Worm (Caenorhabditis elegans) whole organism, late embryonic: ENCODE measurements around the gene C34D4.10.

Source experiments
- C08G9.2 ChIP-seq: sonication (generic microtip); optimal IDR thresholded peaks from 2 replicates; lab custom pipeline; 2016; ENCODE audit warnings: mild to moderate bottlenecking, missing genetic modification characterization, moderate library complexity, missing compliant biosample characterization
- K02D7.2 ChIP-seq: sonication (generic microtip); optimal IDR thresholded peaks from 2 replicates; lab custom pipeline; 2017; ENCODE audit warnings: mild to moderate bottlenecking, missing genetic modification characterization, missing compliant biosample characterization
- T23F11.4 ChIP-seq: fragments of 200-800 bp; sonication (Bioruptor generic); optimal IDR thresholded peaks from 2 replicates; lab custom pipeline; 2018; ENCODE audit warnings: mild to moderate bottlenecking, missing genetic modification characterization, missing compliant biosample characterization
- Y22D7AL.16 ChIP-seq: sonication (generic microtip); optimal IDR thresholded peaks from 2 replicates; lab custom pipeline; 2016; ENCODE audit warnings: missing genetic modification characterization, missing compliant biosample characterization
- ceh-18 ChIP-seq: sonication (generic microtip); optimal IDR thresholded peaks from 2 replicates; lab custom pipeline; 2016; ENCODE audit warnings: missing genetic modification characterization, missing compliant biosample characterization
- ceh-2 ChIP-seq: sonication (generic microtip); optimal IDR thresholded peaks from 2 replicates; lab custom pipeline; 2016; ENCODE audit warnings: missing genotype, missing genetic modification characterization, missing compliant biosample characterization
- ceh-22 ChIP-seq: sonication (generic microtip); optimal IDR thresholded peaks from 2 replicates; lab custom pipeline; 2017; ENCODE audit warnings: missing biosample characterization, missing genetic modification characterization
- ceh-24 ChIP-seq: sonication (generic microtip); optimal IDR thresholded peaks from 2 replicates; lab custom pipeline; 2016; ENCODE audit warnings: mild to moderate bottlenecking, missing genetic modification characterization, missing compliant biosample characterization
- ceh-34 ChIP-seq: sonication (generic microtip); optimal IDR thresholded peaks from 2 replicates; lab custom pipeline; 2016; ENCODE audit warnings: mild to moderate bottlenecking, missing genetic modification characterization, missing compliant biosample characterization
- ceh-48 ChIP-seq: sonication (generic microtip); optimal IDR thresholded peaks from 2 replicates; lab custom pipeline; 2016; ENCODE audit warnings: missing genetic modification characterization, inconsistent platforms, missing compliant biosample characterization
- ceh-9 ChIP-seq: sonication (generic microtip); optimal IDR thresholded peaks from 2 replicates; lab custom pipeline; 2016; ENCODE audit warnings: mild to moderate bottlenecking, missing genetic modification characterization, inconsistent platforms, missing compliant biosample characterization
- che-1 ChIP-seq: sonication (generic microtip); optimal IDR thresholded peaks from 2 replicates; lab custom pipeline; 2016; ENCODE audit warnings: mild to moderate bottlenecking, missing genetic modification characterization, missing compliant biosample characterization
- dmd-4 ChIP-seq: sonication (generic microtip); optimal IDR thresholded peaks from 2 replicates; lab custom pipeline; 2016; ENCODE audit warnings: borderline replicate concordance, missing genetic modification characterization, missing compliant biosample characterization
- elt-2 ChIP-seq: sonication (generic microtip); optimal IDR thresholded peaks from 2 replicates; lab custom pipeline; 2016; ENCODE audit warnings: missing genetic modification reagents, missing genetic modification characterization, missing compliant biosample characterization
- elt-4 ChIP-seq: sonication (generic microtip); optimal IDR thresholded peaks from 2 replicates; lab custom pipeline; 2016; ENCODE audit warnings: missing genetic modification characterization, missing compliant biosample characterization
- ets-4 ChIP-seq: sonication (generic microtip); optimal IDR thresholded peaks from 2 replicates; lab custom pipeline; 2016; ENCODE audit warnings: missing genetic modification characterization, missing compliant biosample characterization
- gmeb-2 ChIP-seq: sonication (generic microtip); optimal IDR thresholded peaks from 2 replicates; lab custom pipeline; 2016; ENCODE audit warnings: missing genetic modification characterization, inconsistent platforms, missing compliant biosample characterization
- hlh-13 ChIP-seq: fragments of 200-800 bp; sonication (Bioruptor generic); optimal IDR thresholded peaks from 2 replicates; lab custom pipeline; 2018; ENCODE audit warnings: mild to moderate bottlenecking, missing genetic modification characterization, missing compliant biosample characterization
- hlh-30 ChIP-seq: sonication (generic microtip); optimal IDR thresholded peaks from 2 replicates; lab custom pipeline; 2017; ENCODE audit warnings: antibody characterized with exemption, missing genetic modification characterization, missing compliant biosample characterization; ENCODE audit not compliant: insufficient read depth
- hlh-6 ChIP-seq: sonication (generic microtip); optimal IDR thresholded peaks from 2 replicates; lab custom pipeline; 2016; ENCODE audit warnings: missing genotype, missing genetic modification characterization, missing compliant biosample characterization
- madf-2 ChIP-seq: sonication (generic microtip); optimal IDR thresholded peaks from 2 replicates; lab custom pipeline; 2017; ENCODE audit warnings: missing genetic modification characterization, missing compliant biosample characterization
- nfya-1 ChIP-seq: sonication (generic microtip); optimal IDR thresholded peaks from 2 replicates; lab custom pipeline; 2017; ENCODE audit warnings: missing genetic modification characterization, mild to moderate bottlenecking, missing compliant biosample characterization, antibody characterized with exemption, moderate library complexity
- nhr-11 ChIP-seq: fragments of 150-350 bp; optimal IDR thresholded peaks from 2 replicates; lab custom pipeline; 2014; ENCODE audit warnings: missing biosample characterization, missing genetic modification characterization
- nhr-232 ChIP-seq: sonication (generic microtip); optimal IDR thresholded peaks from 2 replicates; lab custom pipeline; 2016; ENCODE audit warnings: missing genetic modification characterization, missing compliant biosample characterization
- pat-9 ChIP-seq: fragments of 200-800 bp; sonication (Bioruptor generic); optimal IDR thresholded peaks from 2 replicates; lab custom pipeline; 2018; ENCODE audit warnings: mild to moderate bottlenecking, missing genetic modification characterization, moderate library complexity, missing compliant biosample characterization
- pha-4 ChIP-seq: fragments of 150-350 bp; optimal IDR thresholded peaks from 2 replicates; lab custom pipeline; 2018; ENCODE audit warnings: missing biosample characterization, missing genetic modification reagents, missing genetic modification characterization
- pqm-1 ChIP-seq: sonication (generic microtip); optimal IDR thresholded peaks from 2 replicates; lab custom pipeline; 2016; ENCODE audit warnings: missing genetic modification characterization, missing compliant biosample characterization
- sox-2 ChIP-seq: fragments of 200-800 bp; sonication (Bioruptor generic); IDR thresholded peaks from 2 replicates; pipeline ENCODE4 v1.3.6; 2022; ENCODE audit warnings: missing genetic modification reagents, missing genetic modification characterization, missing compliant biosample characterization
- tbx-2 ChIP-seq: sonication (generic microtip); optimal IDR thresholded peaks from 2 replicates; lab custom pipeline; 2016; ENCODE audit warnings: missing genetic modification characterization, missing compliant biosample characterization
- tbx-7 ChIP-seq: sonication (generic microtip); optimal IDR thresholded peaks from 2 replicates; lab custom pipeline; 2016; ENCODE audit warnings: missing genotype, missing genetic modification characterization, missing compliant biosample characterization
- ttx-3 ChIP-seq: sonication (generic microtip); optimal IDR thresholded peaks from 2 replicates; lab custom pipeline; 2016; ENCODE audit warnings: missing genetic modification reagents, missing genetic modification characterization, missing compliant biosample characterization
- unc-42 ChIP-seq: sonication (generic microtip); optimal IDR thresholded peaks from 2 replicates; lab custom pipeline; 2016; ENCODE audit warnings: missing genotype, missing genetic modification characterization, missing compliant biosample characterization
- ztf-16 ChIP-seq: sonication (generic microtip); optimal IDR thresholded peaks from 2 replicates; lab custom pipeline; 2017; ENCODE audit warnings: missing genetic modification characterization, missing compliant biosample characterization

Gene C34D4.10

DNA sequence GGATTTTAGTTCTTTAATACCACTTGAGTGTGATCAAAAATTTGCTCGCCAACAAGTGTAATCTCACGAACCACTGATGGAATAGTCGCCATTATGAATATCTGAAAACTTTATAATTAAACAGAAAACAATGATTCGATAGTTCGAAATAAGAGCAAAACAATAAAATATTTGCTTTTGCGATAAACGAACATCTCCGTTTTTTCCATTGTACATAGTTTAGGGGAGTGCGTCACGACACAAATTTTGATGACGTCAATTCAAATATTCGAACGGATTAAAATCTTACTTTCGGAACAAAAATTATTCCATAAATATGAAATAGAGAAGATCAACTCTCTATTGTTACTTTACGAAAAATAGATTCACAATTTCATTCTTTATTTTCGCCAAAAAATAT, 12.8 kb upstream of the C34D4.10 start, which contains the start of gene mutd-1:
Gene mutd-1 (minus strand): TSS at position 101 of the 400 bp plus-strand sequence.
- TF ChIP-seq ceh-24 (tag; lab: Kevin White, UChicago), result no peak
- no peak for TF ChIP-seq ets-4 (tag; lab: Kevin White, UChicago)
- no peak for TF ChIP-seq T23F11.4 (GFP tag; lab: Kevin White, UChicago)
- no peak for TF ChIP-seq unc-42 (tag; lab: Kevin White, UChicago)
- no peak for TF ChIP-seq hlh-30 (tag; lab: Kevin White, UChicago)

DNA sequence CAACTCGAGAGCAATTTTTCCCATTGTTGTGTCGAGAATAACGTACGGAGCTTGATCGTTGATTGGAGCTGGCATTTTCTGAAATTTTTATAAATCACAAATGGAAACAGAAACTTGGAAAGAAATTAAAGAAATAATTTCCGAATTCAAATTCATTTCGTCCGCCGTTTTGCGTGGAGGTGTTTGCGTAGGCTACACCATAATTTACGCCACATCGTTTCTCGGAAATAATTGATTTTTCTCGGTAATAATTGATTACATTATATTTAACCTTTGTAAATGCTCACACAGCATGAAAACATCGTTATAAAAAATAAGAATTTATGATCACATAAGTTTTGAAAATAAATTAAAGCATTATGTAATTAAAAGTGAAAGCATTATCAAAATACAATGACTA, 11.9 kb upstream of the C34D4.10 start, which contains the start of gene cyn-12:
Gene cyn-12 (minus strand): TSS at position 78 of the 400 bp plus-strand sequence.
- TF ChIP-seq unc-42 (tag; lab: Kevin White, UChicago) (peak; percentile 71), sox-2 (GFP tag; lab: Robert Waterston, UW) (no peak), ceh-34 (tag; lab: Kevin White, UChicago) (no peak), ceh-48 (tag; lab: Kevin White, UChicago) (peak; percentile 61), hlh-13 (GFP tag; lab: Kevin White, UChicago) (no peak)
- TF ChIP-seq, all 69 proteins: peak for 2

DNA sequence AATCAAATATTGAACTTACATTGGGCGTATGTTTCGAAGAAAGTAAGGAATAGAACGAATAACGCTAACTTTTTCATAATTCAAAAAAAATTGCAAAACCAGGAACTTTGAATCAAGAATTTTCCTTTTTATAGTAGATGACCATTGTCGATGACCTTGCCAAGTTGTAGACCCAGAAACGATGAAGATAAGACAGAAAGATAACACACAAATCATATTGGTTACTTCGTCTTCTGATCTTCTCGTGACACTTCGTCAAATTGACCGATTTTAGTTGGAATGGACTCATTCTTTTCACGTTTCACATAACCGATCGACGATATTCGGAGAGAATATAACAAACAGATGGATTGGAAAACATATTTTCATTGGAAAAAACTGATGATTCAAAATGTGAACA, 10.6 kb upstream of the C34D4.10 start, which contains the start of gene grsp-3:
Gene grsp-3 (minus strand): TSS at position 149 of the 400 bp plus-strand sequence.
- TF ChIP-seq che-1, result no peak
- TF ChIP-seq pqm-1, result no peak
- no peak for TF ChIP-seq C08G9.2 (tag; lab: Kevin White, UChicago)
- no peak for TF ChIP-seq dmd-4 (tag; lab: Kevin White, UChicago)
- TF ChIP-seq tbx-7 (tag; lab: Kevin White, UChicago), result no peak
- no peak for TF ChIP-seq sox-2 (GFP tag; lab: Robert Waterston, UW)
- TF ChIP-seq tbx-2 (tag; lab: Kevin White, UChicago), result no peak
- TF ChIP-seq ceh-24 (tag; lab: Kevin White, UChicago), result no peak
- no peak for TF ChIP-seq nfya-1 (tag; lab: Kevin White, UChicago)
- no peak for TF ChIP-seq elt-4 (tag; lab: Kevin White, UChicago)
- TF ChIP-seq K02D7.2, result no peak
- no peak for TF ChIP-seq ttx-3 (tag; lab: Kevin White, UChicago)
- TF ChIP-seq madf-2, result no peak
- no peak for TF ChIP-seq pha-4 (tag; lab: Kevin White, UChicago)
- no peak for TF ChIP-seq pat-9 (tag; lab: Kevin White, UChicago)
- no peak for TF ChIP-seq hlh-6 (tag; lab: Kevin White, UChicago)
- TF ChIP-seq ceh-9, result no peak
- no peak for TF ChIP-seq ceh-18
- no peak for TF ChIP-seq nhr-232 (tag; lab: Kevin White, UChicago)
- no peak for TF ChIP-seq gmeb-2

DNA sequence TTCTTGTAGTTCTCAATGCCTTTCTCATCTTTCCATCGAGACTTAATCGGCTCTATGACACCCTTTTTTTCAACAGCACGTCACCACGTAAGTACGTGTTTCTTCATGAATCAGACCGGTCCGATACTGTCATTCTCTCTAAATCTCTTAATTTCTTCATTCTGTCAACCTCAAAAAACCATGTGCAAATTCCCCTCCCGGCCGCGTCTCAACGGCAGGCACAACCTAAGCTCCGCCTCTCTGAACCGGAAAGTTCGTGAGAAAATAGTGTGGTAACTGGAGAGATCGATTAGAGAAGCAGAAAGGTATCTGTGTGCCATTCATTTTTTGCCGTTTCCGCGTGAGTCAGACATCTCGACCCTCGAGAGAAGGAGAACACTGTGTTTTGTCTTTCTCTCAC, 6.6 kb downstream of the C34D4.10 start, which contains the start of gene nas-8:
Gene nas-8 (plus strand): TSS at position 301 of the 400 bp plus-strand sequence.
- TF ChIP-seq hlh-13 (GFP tag; lab: Kevin White, UChicago) (no peak), Y22D7AL.16 (tag; lab: Kevin White, UChicago) (no peak), ceh-34 (tag; lab: Kevin White, UChicago) (no peak), ceh-18 (no peak), tbx-2 (tag; lab: Kevin White, UChicago) (no peak), elt-2 (tag; lab: Kevin White, UChicago) (no peak)

DNA sequence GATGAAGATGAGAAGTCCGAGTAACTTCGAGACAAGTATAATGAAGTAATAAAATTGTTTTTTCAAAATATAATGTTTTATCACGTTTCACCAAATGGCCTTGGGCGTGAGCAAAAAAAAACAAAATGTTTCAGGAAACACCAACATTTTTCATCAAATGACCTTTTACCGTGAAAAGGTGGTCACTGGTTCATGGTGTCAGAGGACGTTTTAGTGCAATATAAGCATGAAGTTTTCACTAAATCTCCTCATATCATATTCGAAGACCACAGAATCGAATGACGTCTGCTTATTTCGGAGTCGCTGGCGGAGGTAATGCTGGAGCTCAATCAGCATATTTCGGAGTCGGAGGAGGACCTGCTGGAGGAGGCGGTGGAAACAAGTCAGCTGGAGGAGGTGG, 9.9 kb downstream of the C34D4.10 start, which contains the start of the genes ZC477.7 and ssq-3:
Gene ZC477.7 (minus strand): TSS at position 101 of the 400 bp plus-strand sequence.
Gene ssq-3 (plus strand): TSS at position 251 of the 400 bp plus-strand sequence.
- TF ChIP-seq ztf-16 (tag; lab: Kevin White, UChicago) (no peak), unc-42 (tag; lab: Kevin White, UChicago) (no peak), ceh-22 (tag; lab: Kevin White, UChicago) (no peak), pha-4 (tag; lab: Kevin White, UChicago) (no peak), ceh-2 (no peak), madf-2 (no peak), sox-2 (GFP tag; lab: Robert Waterston, UW) (no peak), nhr-11 (tag; lab: Kevin White, UChicago) (no peak)
